Worm (Caenorhabditis elegans) whole organism, early embryonic: ENCODE data around the gene F59C12.4.

ENCODE experiments used
- B0310.2 ChIP-seq: sonication (generic microtip); optimal IDR thresholded peaks from 2 replicates; lab custom pipeline; 2016; ENCODE audit warnings: mild to moderate bottlenecking, missing genetic modification characterization, missing compliant biosample characterization
- F13C5.2 ChIP-seq: sonication (generic microtip); optimal IDR thresholded peaks from 2 replicates; lab custom pipeline; 2017; ENCODE audit warnings: mild to moderate bottlenecking, missing genetic modification characterization, inconsistent platforms, missing compliant biosample characterization
- ama-1 ChIP-seq: fragments of 150-350 bp; optimal IDR thresholded peaks from 2 replicates; lab custom pipeline; 2014
- ceh-13 ChIP-seq: fragments of 200-800 bp; sonication (Bioruptor generic); optimal IDR thresholded peaks from 2 replicates; lab custom pipeline; 2018; ENCODE audit warnings: mild to moderate bottlenecking, missing genetic modification characterization, missing compliant biosample characterization
- ceh-36 ChIP-seq: sonication (generic microtip); optimal IDR thresholded peaks from 2 replicates; lab custom pipeline; 2016; ENCODE audit warnings: missing genetic modification characterization, inconsistent platforms, missing compliant biosample characterization
- ets-7 ChIP-seq: sonication (generic microtip); optimal IDR thresholded peaks from 2 replicates; lab custom pipeline; 2016; ENCODE audit warnings: missing genotype, missing genetic modification characterization, missing compliant biosample characterization
- flt-1 ChIP-seq: fragments of 200-800 bp; sonication (Bioruptor generic); IDR thresholded peaks from 2 replicates; pipeline ENCODE4 v1.3.6; 2022; ENCODE audit warnings: missing genetic modification characterization, missing compliant biosample characterization
- hmbx-1 ChIP-seq: sonication (generic microtip); optimal IDR thresholded peaks from 2 replicates; lab custom pipeline; 2016; ENCODE audit warnings: mild to moderate bottlenecking, missing genetic modification characterization, missing compliant biosample characterization
- hmg-4 ChIP-seq: fragments of 200-800 bp; sonication (Bioruptor generic); optimal IDR thresholded peaks from 2 replicates; lab custom pipeline; 2018; ENCODE audit warnings: mild to moderate bottlenecking, missing genetic modification characterization, missing compliant biosample characterization
- hnd-1 ChIP-seq: sonication (generic microtip); optimal IDR thresholded peaks from 2 replicates; lab custom pipeline; 2016; ENCODE audit warnings: missing genetic modification characterization, missing compliant biosample characterization
- pes-1 ChIP-seq: fragments of 200-800 bp; sonication (Bioruptor generic); IDR thresholded peaks from 2 replicates; pipeline ENCODE4 v1.3.6; 2022; ENCODE audit warnings: missing genetic modification reagents, missing genetic modification characterization, missing compliant biosample characterization
- tbx-11 ChIP-seq: fragments of 200-800 bp; sonication (Bioruptor generic); IDR thresholded peaks from 2 replicates; pipeline ENCODE4 v1.3.6; 2022; ENCODE audit warnings: missing genetic modification characterization, missing compliant biosample characterization
- tbx-37 ChIP-seq: fragments of 200-800 bp; sonication (Bioruptor generic); conservative IDR thresholded peaks from 2 replicates; pipeline ENCODE4 v1.3.6; 2022; ENCODE audit warnings: missing genetic modification reagents, missing genetic modification characterization, missing compliant biosample characterization
- tra-4 ChIP-seq: sonication (generic microtip); optimal IDR thresholded peaks from 2 replicates; lab custom pipeline; 2017; ENCODE audit warnings: missing genetic modification characterization, missing compliant biosample characterization

- TF ChIP-seq pes-1 (GFP tag; lab: Robert Waterston, UW) (no peak), ama-1 (lab: Kevin White, UChicago) (no peak), hmbx-1 (tag; lab: Kevin White, UChicago) (no peak), hnd-1 (tag; lab: Kevin White, UChicago) (no peak), flt-1 (GFP tag; lab: Robert Waterston, UW) (no peak), ceh-36 (tag; lab: Kevin White, UChicago) (no peak), ceh-13 (GFP tag; lab: Kevin White, UChicago) (no peak), ets-7 (no peak), tra-4 (tag; lab: Kevin White, UChicago) (no peak), tbx-37 (GFP tag; lab: Robert Waterston, UW) (no peak), tbx-11 (GFP tag; lab: Robert Waterston, UW) (no peak), F13C5.2 (tag; lab: Kevin White, UChicago) (no peak), hmg-4 (GFP tag; lab: Kevin White, UChicago) (no peak), B0310.2 (no peak)
Observed at ce11 chrX:16625078-16625808, 22.8 kb upstream of the F59C12.4 start.
